Worm (Caenorhabditis elegans): ENCODE measurements around the gene clec-79.

The clec-79 gene

DNA sequence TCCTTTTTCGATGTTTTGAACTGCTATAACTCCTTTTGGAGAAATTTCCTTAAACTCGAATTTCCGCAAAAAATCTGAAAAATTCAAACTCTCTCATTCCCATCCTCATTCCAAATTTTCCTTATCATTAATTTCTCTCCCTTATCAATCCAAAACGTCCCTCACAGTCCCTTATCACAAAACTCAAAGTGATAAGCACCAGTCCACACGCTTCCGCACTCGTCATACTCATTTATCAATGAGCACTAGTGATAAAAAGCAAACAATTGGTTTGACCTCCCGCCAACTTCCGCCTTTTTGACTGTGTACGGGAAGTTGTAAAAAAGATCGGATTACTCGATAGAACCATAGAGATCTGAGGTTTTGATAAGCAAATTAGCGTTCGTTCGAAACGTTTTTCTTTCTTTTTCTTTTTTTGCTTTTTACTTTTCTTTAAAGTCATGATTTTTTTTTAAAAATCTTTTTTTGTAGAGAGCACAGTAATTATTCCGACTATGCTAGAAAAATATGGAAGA is 15.5 kb downstream of the clec-79 start, which contains the start of gene clec-78:
Gene clec-78, plus strand, starts transcription at position 465 of the 515 bp plus-strand sequence.
- TF ChIP-seq pha-4 (tag; optimal IDR thresholded peaks at IDR 0.05): peak; percentile 55
- no peak for TF ChIP-seq ztf-4 (tag; optimal IDR thresholded peaks at IDR 0.05)
- TF ChIP-seq nhr-11 (tag; optimal IDR thresholded peaks at IDR 0.05): no peak
- no peak for TF ChIP-seq unc-39 (tag; optimal IDR thresholded peaks at IDR 0.05)
- peak; percentile 99 for TF ChIP-seq jun-1 (tag; optimal IDR thresholded peaks at IDR 0.05)
- peak; percentile 100 for TF ChIP-seq elt-2 (tag; optimal IDR thresholded peaks at IDR 0.05)
- TF ChIP-seq pqm-1 (tag; optimal IDR thresholded peaks at IDR 0.05): peak; percentile 98
- TF ChIP-seq egl-5 (tag; optimal IDR thresholded peaks at IDR 0.05): no peak
- TF ChIP-seq unc-62 (GFP tag; optimal IDR thresholded peaks at IDR 0.05): no peak
- no peak for TF ChIP-seq nfya-1 (tag; optimal IDR thresholded peaks at IDR 0.05; ENCODE audit: insufficient read depth)
- TF ChIP-seq ZK546.5 (tag; optimal IDR thresholded peaks at IDR 0.05): no peak
- TF ChIP-seq skn-1 (tag; optimal IDR thresholded peaks at IDR 0.05): no peak
- TF ChIP-seq ceh-28 (tag; optimal IDR thresholded peaks at IDR 0.05): no peak
- peak; percentile 60 for TF ChIP-seq fos-1 (tag; optimal IDR thresholded peaks at IDR 0.05)
- no peak for TF ChIP-seq aly-2 (tag; optimal IDR thresholded peaks at IDR 0.05)

DNA sequence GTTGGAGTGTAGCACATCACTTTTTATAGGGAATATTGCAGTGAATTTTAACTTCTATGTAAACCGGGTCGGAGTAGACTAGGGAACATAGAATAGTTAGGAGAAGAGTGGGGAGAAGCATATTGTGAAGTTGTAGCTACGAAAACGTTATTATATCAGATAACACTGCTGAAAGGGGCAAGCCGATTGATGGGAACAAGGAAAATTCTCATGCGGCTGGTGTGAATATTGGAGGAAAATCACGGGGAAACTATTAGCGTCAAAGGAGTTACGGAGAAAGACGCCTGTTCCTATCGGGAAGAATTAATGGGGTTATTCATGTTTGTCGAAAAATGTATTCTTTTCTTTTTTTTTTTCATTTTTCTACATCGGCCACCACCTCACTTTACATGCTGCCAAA is 20.1 kb downstream of the clec-79 start, which contains the start of gene F47C12.6:
Gene F47C12.6, minus strand, starts transcription at position 101 of the 400 bp plus-strand sequence.
- TF ChIP-seq elt-2 (tag; optimal IDR thresholded peaks at IDR 0.05) (no peak), aly-2 (tag; optimal IDR thresholded peaks at IDR 0.05) (no peak), elt-1 (tag; optimal IDR thresholded peaks at IDR 0.05) (no peak), pqm-1 (tag; optimal IDR thresholded peaks at IDR 0.05) (no peak), skn-1 (tag; optimal IDR thresholded peaks at IDR 0.05) (no peak), ztf-4 (tag; optimal IDR thresholded peaks at IDR 0.05) (no peak), nhr-237 (tag; optimal IDR thresholded peaks at IDR 0.05) (no peak)

DNA sequence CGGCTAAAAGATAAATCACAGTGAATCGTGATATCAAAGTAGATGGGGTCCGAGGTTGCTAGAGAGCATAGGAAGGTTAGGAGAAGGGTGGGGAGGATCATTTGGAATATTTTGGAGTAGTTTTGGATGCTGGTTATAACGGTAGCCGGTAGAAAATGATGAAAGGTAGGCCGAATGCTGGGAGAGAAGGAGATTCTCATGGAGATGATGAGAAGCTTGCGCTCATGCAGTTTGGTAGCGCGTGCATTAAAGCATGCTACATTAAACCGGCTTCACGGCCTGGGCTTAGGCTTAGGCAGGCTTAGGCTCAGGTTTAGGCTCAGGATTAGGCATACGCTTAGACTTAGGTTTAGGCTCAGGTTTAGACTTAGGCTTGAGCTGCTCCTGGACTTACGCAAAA is 21.2 kb downstream of the clec-79 start, which contains the start of gene F47C12.13:
Gene F47C12.13, minus strand, starts transcription at position 101 of the 400 bp plus-strand sequence.
- TF ChIP-seq lsy-12 (tag; optimal IDR thresholded peaks at IDR 0.05): no peak
- no peak for TF ChIP-seq egl-27 (tag; optimal IDR thresholded peaks at IDR 0.05)
- TF ChIP-seq elt-3 (tag; optimal IDR thresholded peaks at IDR 0.05): no peak
- no peak for TF ChIP-seq hmg-11 (tag; optimal IDR thresholded peaks at IDR 0.05)
- TF ChIP-seq zag-1 (tag; optimal IDR thresholded peaks at IDR 0.05): no peak
- no peak for TF ChIP-seq fos-1 (tag; optimal IDR thresholded peaks at IDR 0.05)
- no peak for TF ChIP-seq nhr-76 (tag; optimal IDR thresholded peaks at IDR 0.05)
- no peak for TF ChIP-seq ztf-11 (tag; optimal IDR thresholded peaks at IDR 0.05)
- TF ChIP-seq eor-1 (tag; optimal IDR thresholded peaks at IDR 0.05): no peak

DNA sequence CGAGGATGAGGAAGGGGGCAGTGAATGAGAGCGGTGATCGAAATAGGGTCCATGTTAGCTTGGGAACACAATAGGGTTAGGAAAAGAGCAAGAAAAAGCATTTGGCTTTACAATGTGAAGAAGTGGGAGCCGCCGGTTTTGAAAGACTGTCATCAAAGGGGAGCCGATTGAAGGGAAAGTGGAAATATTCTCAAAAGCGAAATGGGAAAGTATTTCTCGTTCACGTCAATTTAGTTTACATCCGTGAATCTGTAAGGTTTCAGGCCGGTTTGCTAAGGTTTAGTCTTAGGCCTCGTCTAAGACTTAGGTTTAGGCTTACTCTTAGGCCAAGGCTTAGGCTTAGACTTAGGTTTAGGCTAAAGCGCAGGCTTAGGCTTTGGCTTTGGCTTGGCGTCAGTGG is 22.2 kb downstream of the clec-79 start, which contains the start of gene F47C12.7:
Gene F47C12.7, minus strand, starts transcription at position 101 of the 400 bp plus-strand sequence.
- TF ChIP-seq jun-1 (tag; optimal IDR thresholded peaks at IDR 0.05) (no peak), mdl-1 (tag; optimal IDR thresholded peaks at IDR 0.05) (no peak), mml-1 (tag; optimal IDR thresholded peaks at IDR 0.05) (no peak), pha-4 (tag; optimal IDR thresholded peaks at IDR 0.05) (no peak), ceh-82 (tag; optimal IDR thresholded peaks at IDR 0.05) (no peak), zag-1 (tag; optimal IDR thresholded peaks at IDR 0.05) (no peak), nhr-28 (tag; optimal IDR thresholded peaks at IDR 0.05) (no peak), ztf-4 (tag; optimal IDR thresholded peaks at IDR 0.05) (no peak), nhr-12 (tag; optimal IDR thresholded peaks at IDR 0.05) (no peak)

DNA sequence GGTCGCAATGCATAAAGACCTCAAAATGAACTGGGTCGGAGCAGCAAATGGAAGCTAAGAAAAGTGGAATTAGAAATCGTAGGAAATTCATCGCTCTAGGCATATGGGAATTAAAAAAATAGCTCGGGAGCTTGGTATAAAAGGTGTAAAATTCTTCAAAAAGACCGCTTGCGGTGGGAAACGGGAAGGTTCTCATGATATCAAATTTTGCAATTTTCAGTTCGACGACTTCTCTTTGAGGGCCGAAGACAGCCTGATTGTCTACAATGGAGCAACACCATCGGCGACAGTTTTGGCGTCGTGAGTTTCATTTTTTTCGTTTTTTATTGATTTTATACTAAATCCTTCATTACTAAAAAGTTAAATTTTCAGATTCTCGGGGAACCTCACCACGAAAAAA is 25.4 kb downstream of the clec-79 start, which contains the start of gene F47C12.8:
Gene F47C12.8, minus strand, starts transcription at position 101 of the 400 bp plus-strand sequence.
- TF ChIP-seq lin-39 (tag; optimal IDR thresholded peaks at IDR 0.05): no peak
- no peak for TF ChIP-seq ceh-28 (tag; optimal IDR thresholded peaks at IDR 0.05)
- no peak for TF ChIP-seq ZK546.5 (tag; optimal IDR thresholded peaks at IDR 0.05)
- TF ChIP-seq lsy-12 (tag; optimal IDR thresholded peaks at IDR 0.05): no peak

DNA sequence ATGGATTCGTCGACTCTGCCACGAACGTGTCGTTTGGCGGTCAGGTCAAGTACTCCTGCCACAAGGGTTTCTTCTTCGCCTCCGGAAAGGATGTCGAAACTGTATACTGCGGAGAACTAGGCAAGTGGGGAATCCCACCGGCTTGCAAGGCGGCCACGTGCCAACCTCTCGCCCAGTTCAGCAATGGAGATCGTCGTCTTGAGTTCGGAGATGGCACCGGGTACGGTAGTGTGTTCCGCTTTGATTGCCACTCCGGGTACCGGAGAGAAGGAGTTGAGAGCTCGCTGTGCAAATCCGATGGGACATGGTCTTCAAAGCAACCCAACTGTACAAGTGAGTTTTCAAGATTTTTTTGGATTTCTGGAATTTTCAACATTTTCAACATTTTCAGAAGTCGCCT is 26.5 kb downstream of the clec-79 start:
- TF ChIP-seq ztf-11 (tag; optimal IDR thresholded peaks at IDR 0.05): no peak
- no peak for TF ChIP-seq sea-2 (GFP tag; optimal IDR thresholded peaks at IDR 0.05)
- no peak for TF ChIP-seq nfya-1 (tag; optimal IDR thresholded peaks at IDR 0.05; ENCODE audit: insufficient read depth)
- no peak for TF ChIP-seq ceh-28 (tag; optimal IDR thresholded peaks at IDR 0.05)

Measured in whole organism, L3 larva.